Worm (Caenorhabditis elegans): ENCODE data around the gene tpst-1.

Gene tpst-1

ce11 chrIII:12662186-12662585, at the start of gene tpst-1:
Gene tpst-1 (minus strand): TSS chrIII:12662286.
- TF ChIP-seq gmeb-1 (tag; optimal IDR thresholded peaks at IDR 0.05) (no peak), nhr-6 (tag; optimal IDR thresholded peaks at IDR 0.05) (no peak), ztf-4 (tag; optimal IDR thresholded peaks at IDR 0.05) (no peak), sma-3 (GFP tag; optimal IDR thresholded peaks at IDR 0.05) (no peak)

DNA sequence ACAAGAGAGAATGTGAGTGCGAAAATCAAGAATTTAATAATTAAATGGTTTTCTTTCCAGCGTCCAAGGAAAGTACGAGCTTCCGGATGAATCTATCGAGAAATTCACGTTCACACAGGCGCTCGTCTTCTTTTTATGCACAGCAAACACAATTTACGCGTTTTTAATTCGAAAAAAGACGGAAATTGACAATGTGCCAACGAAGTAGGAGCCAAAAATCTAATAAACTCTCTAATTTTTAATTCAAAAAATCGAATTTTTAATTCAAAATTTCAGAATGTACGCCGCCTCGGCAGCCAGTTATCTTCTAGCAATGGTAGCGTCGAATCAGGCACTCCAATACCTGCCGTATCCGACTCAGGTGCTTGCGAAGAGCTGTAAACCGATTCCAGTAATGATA, 49.6 kb upstream of the tpst-1 start:
- no peak for TF ChIP-seq skn-1 (tag; optimal IDR thresholded peaks at IDR 0.05)
- TF ChIP-seq sma-3 (GFP tag; optimal IDR thresholded peaks at IDR 0.05) = no peak
- no peak for TF ChIP-seq mdl-1 (tag; optimal IDR thresholded peaks at IDR 0.05)
- TF ChIP-seq nhr-12 (tag; optimal IDR thresholded peaks at IDR 0.05) = no peak
- no peak for TF ChIP-seq alr-1 (tag; optimal IDR thresholded peaks at IDR 0.05)
- TF ChIP-seq ceh-82 (tag; optimal IDR thresholded peaks at IDR 0.05) = no peak
- TF ChIP-seq mab-5 (tag; optimal IDR thresholded peaks at IDR 0.05) = no peak
- no peak for TF ChIP-seq lin-11 (tag; optimal IDR thresholded peaks at IDR 0.05)
- TF ChIP-seq dmd-4 (tag; optimal IDR thresholded peaks at IDR 0.05) = no peak
- no peak for TF ChIP-seq R02D3.7 (tag; optimal IDR thresholded peaks at IDR 0.05)
- no peak for TF ChIP-seq ZK546.5 (tag; optimal IDR thresholded peaks at IDR 0.05)
- no peak for TF ChIP-seq nhr-23 (tag; optimal IDR thresholded peaks at IDR 0.05)
- TF ChIP-seq zag-1 (tag; optimal IDR thresholded peaks at IDR 0.05) = no peak
- TF ChIP-seq elt-1 (tag; optimal IDR thresholded peaks at IDR 0.05) = no peak
- no peak for TF ChIP-seq C34F6.9 (tag; optimal IDR thresholded peaks at IDR 0.05)
- no peak for TF ChIP-seq fos-1 (tag; optimal IDR thresholded peaks at IDR 0.05)
- no peak for TF ChIP-seq sma-9 (GFP tag; optimal IDR thresholded peaks at IDR 0.05)
- TF ChIP-seq sma-9 (tag; optimal IDR thresholded peaks at IDR 0.05) = no peak
- TF ChIP-seq lin-13 (GFP tag; optimal IDR thresholded peaks at IDR 0.05) = no peak
- no peak for TF ChIP-seq aly-2 (tag; optimal IDR thresholded peaks at IDR 0.05)
- no peak for TF ChIP-seq ama-1 (optimal IDR thresholded peaks at IDR 0.05)

- TF ChIP-seq nhr-11 (tag; optimal IDR thresholded peaks at IDR 0.05) (no peak), F13H6.1 (tag; optimal IDR thresholded peaks at IDR 0.05) (no peak), ama-1 (optimal IDR thresholded peaks at IDR 0.05) (peak; percentile 23), mdl-1 (tag; optimal IDR thresholded peaks at IDR 0.05) (no peak), unc-39 (tag; optimal IDR thresholded peaks at IDR 0.05) (no peak), lin-39 (tag; optimal IDR thresholded peaks at IDR 0.05) (no peak), sma-3 (GFP tag; optimal IDR thresholded peaks at IDR 0.05) (peak; percentile 25), lsy-2 (tag; optimal IDR thresholded peaks at IDR 0.05) (peak in 1 of 2 experiments; percentile 68), alr-1 (tag; optimal IDR thresholded peaks at IDR 0.05) (no peak), zag-1 (tag; optimal IDR thresholded peaks at IDR 0.05) (no peak), nhr-25 (tag; optimal IDR thresholded peaks at IDR 0.05) (peak; percentile 2), nhr-6 (tag; optimal IDR thresholded peaks at IDR 0.05) (no peak), blmp-1 (tag; optimal IDR thresholded peaks at IDR 0.05; ENCODE audit: insufficient read depth) (no peak), crh-2 (tag; optimal IDR thresholded peaks at IDR 0.05) (peak; percentile 54), skn-1 (tag; optimal IDR thresholded peaks at IDR 0.05) (no peak), nhr-77 (tag; optimal IDR thresholded peaks at IDR 0.05) (no peak), mab-5 (tag; optimal IDR thresholded peaks at IDR 0.05) (no peak), R02D3.7 (tag; optimal IDR thresholded peaks at IDR 0.05) (no peak), unc-55 (GFP tag; optimal IDR thresholded peaks at IDR 0.05) (peak; percentile 84), sma-9 (GFP tag; optimal IDR thresholded peaks at IDR 0.05) (no peak), sma-9 (tag; optimal IDR thresholded peaks at IDR 0.05) (no peak), sem-4 (tag; optimal IDR thresholded peaks at IDR 0.05) (peak; percentile 59), lin-13 (GFP tag; optimal IDR thresholded peaks at IDR 0.05) (peak; percentile 60), nhr-129 (tag; optimal IDR thresholded peaks at IDR 0.05) (peak; percentile 70), C34F6.9 (tag; optimal IDR thresholded peaks at IDR 0.05) (peak; percentile 67), gmeb-1 (tag; optimal IDR thresholded peaks at IDR 0.05) (peak; percentile 70)
These were observed 49.1 kb upstream of the tpst-1 start, which contains the start of gene hut-1 for ce11 chrIII:12711217-12711616. Gene hut-1 (plus strand): TSS chrIII:12711560.

- TF ChIP-seq nhr-23 (tag; optimal IDR thresholded peaks at IDR 0.05) = no peak
- TF ChIP-seq C34F6.9 (tag; optimal IDR thresholded peaks at IDR 0.05) = no peak
- no peak for TF ChIP-seq nhr-6 (tag; optimal IDR thresholded peaks at IDR 0.05)
- TF ChIP-seq blmp-1 (tag; optimal IDR thresholded peaks at IDR 0.05; ENCODE audit: insufficient read depth) = no peak
- no peak for TF ChIP-seq alr-1 (tag; optimal IDR thresholded peaks at IDR 0.05)
- TF ChIP-seq unc-62 (GFP tag; optimal IDR thresholded peaks at IDR 0.05) = no peak
- no peak for TF ChIP-seq lin-11 (tag; optimal IDR thresholded peaks at IDR 0.05)
- no peak for TF ChIP-seq mab-5 (tag; optimal IDR thresholded peaks at IDR 0.05)
- TF ChIP-seq sma-3 (GFP tag; optimal IDR thresholded peaks at IDR 0.05) = no peak
- TF ChIP-seq ztf-11 (tag; optimal IDR thresholded peaks at IDR 0.05) = no peak
- TF ChIP-seq Y55F3AM.14 (GFP tag; optimal IDR thresholded peaks at IDR 0.05) = no peak
- no peak for TF ChIP-seq ZK546.5 (tag; optimal IDR thresholded peaks at IDR 0.05)
- TF ChIP-seq dmd-4 (tag; optimal IDR thresholded peaks at IDR 0.05) = no peak
- TF ChIP-seq ztf-4 (tag; optimal IDR thresholded peaks at IDR 0.05) = no peak
- TF ChIP-seq lin-13 (GFP tag; optimal IDR thresholded peaks at IDR 0.05) = no peak
- no peak for TF ChIP-seq skn-1 (tag; optimal IDR thresholded peaks at IDR 0.05)
These were observed 41.2 kb upstream of the tpst-1 start for ce11 chrIII:12703237-12703636.

All from whole organism, L2 larva.